Worm (Caenorhabditis elegans) whole organism, young adult: ENCODE data around the gene ZC190.2.

ENCODE experiments used
- B0336.3 ChIP-seq: fragments of 200-800 bp; sonication (Bioruptor generic); IDR thresholded peaks from 2 replicates; pipeline ENCODE4 v1.3.6; 2022; ENCODE audit warnings: missing genetic modification characterization, missing compliant biosample characterization
- F10E7.11 ChIP-seq: sonication (generic microtip); optimal IDR thresholded peaks from 2 replicates; lab custom pipeline; 2017; ENCODE audit warnings: mild to moderate bottlenecking, missing genetic modification characterization, moderate library complexity, missing compliant biosample characterization
- F57C9.4 ChIP-seq: sonication (generic microtip); optimal IDR thresholded peaks from 2 replicates; lab custom pipeline; 2017; ENCODE audit warnings: mild to moderate bottlenecking, missing genetic modification characterization, missing compliant biosample characterization
- Y56A3A.18 ChIP-seq: fragments of 200-800 bp; sonication (Bioruptor generic); IDR thresholded peaks from 2 replicates; pipeline ENCODE4 v1.3.6; 2022; ENCODE audit warnings: missing genetic modification reagents, missing genetic modification characterization, missing compliant biosample characterization
- Y79H2A.3 ChIP-seq: fragments of 200-800 bp; sonication (Bioruptor generic); conservative IDR thresholded peaks from 2 replicates; pipeline ENCODE4 v1.3.6; 2022; ENCODE audit warnings: missing genetic modification reagents, missing genetic modification characterization, missing compliant biosample characterization
- ama-1 ChIP-seq, 3 experiments: fragments of 150-350 bp in 1 of 3; sonication (generic microtip) in 2 of 3; optimal IDR thresholded peaks; 2 replicates each; lab custom pipeline; 2014 to 2018; ENCODE audit warnings: missing biosample characterization in 2 of 3, missing genetic modification characterization in 2 of 3, missing genetic modification reagents in 2 of 3
- attf-3 ChIP-seq: fragments of 200-800 bp; sonication (Bioruptor generic); conservative IDR thresholded peaks from 2 replicates; pipeline ENCODE4 v1.3.6; 2022; ENCODE audit warnings: missing genetic modification reagents, missing genetic modification characterization, missing compliant biosample characterization
- ccch-3 ChIP-seq: fragments of 200-800 bp; sonication (Bioruptor generic); optimal IDR thresholded peaks from 2 replicates; lab custom pipeline; 2018; ENCODE audit warnings: mild to moderate bottlenecking, missing genetic modification characterization, missing compliant biosample characterization
- ceh-100 ChIP-seq: fragments of 200-800 bp; sonication (Bioruptor generic); IDR thresholded peaks from 2 replicates; pipeline ENCODE4 v1.3.6; 2022; ENCODE audit warnings: missing genetic modification reagents, missing genetic modification characterization, missing compliant biosample characterization
- ceh-40 ChIP-seq: fragments of 200-800 bp; sonication (Bioruptor generic); IDR thresholded peaks from 2 replicates; pipeline ENCODE4 v1.3.6; 2022; ENCODE audit warnings: missing genetic modification characterization, missing compliant biosample characterization
- dox-1 ChIP-seq: fragments of 200-800 bp; sonication (Bioruptor generic); IDR thresholded peaks from 2 replicates; pipeline ENCODE4 v1.3.6; 2022; ENCODE audit warnings: missing genetic modification reagents, missing genetic modification characterization, missing compliant biosample characterization
- efl-1 ChIP-seq: fragments of 150-350 bp; optimal IDR thresholded peaks from 2 replicates; lab custom pipeline; 2014; ENCODE audit warnings: missing biosample characterization, missing genetic modification reagents, missing genetic modification characterization
- egl-44 ChIP-seq: fragments of 200-800 bp; sonication (Bioruptor generic); IDR thresholded peaks from 2 replicates; pipeline ENCODE4 v1.3.6; 2022; ENCODE audit warnings: missing genetic modification reagents, missing genetic modification characterization, missing compliant biosample characterization
- egrh-3 ChIP-seq: fragments of 200-800 bp; sonication (Bioruptor generic); IDR thresholded peaks from 2 replicates; pipeline ENCODE4 v1.3.6; 2022; ENCODE audit warnings: missing genetic modification reagents, missing genetic modification characterization, missing compliant biosample characterization
- ekl-4 ChIP-seq: fragments of 200-800 bp; sonication (Bioruptor generic); IDR thresholded peaks from 2 replicates; pipeline ENCODE4 v1.3.6; 2022; ENCODE audit warnings: missing genetic modification reagents, missing genetic modification characterization, missing compliant biosample characterization
- ets-4 ChIP-seq: fragments of 200-800 bp; sonication (Bioruptor generic); optimal IDR thresholded peaks from 2 replicates; lab custom pipeline; 2018; ENCODE audit warnings: mild to moderate bottlenecking, missing genetic modification characterization, missing compliant biosample characterization
- hlh-12 ChIP-seq: sonication (generic microtip); optimal IDR thresholded peaks from 2 replicates; lab custom pipeline; 2016; ENCODE audit warnings: missing genetic modification characterization, missing compliant biosample characterization
- lag-1 ChIP-seq: fragments of 200-800 bp; sonication (Bioruptor generic); IDR thresholded peaks from 2 replicates; pipeline ENCODE4 v1.3.6; 2022; ENCODE audit warnings: missing genetic modification reagents, missing genetic modification characterization, missing compliant biosample characterization
- let-607 ChIP-seq, 2 experiments: fragments of 200-800 bp in 1 of 2; sonication (Bioruptor generic) in 1 of 2; sonication (generic microtip) in 1 of 2; optimal IDR thresholded peaks; 2 replicates each; lab custom pipeline; 2016 to 2018; ENCODE audit warnings: mild to moderate bottlenecking in 2 of 2, missing compliant biosample characterization in 2 of 2, missing genetic modification characterization in 2 of 2, moderate library complexity in 2 of 2, missing genotype in 1 of 2
- lin-35 ChIP-seq, 3 experiments: fragments of 150-350 bp in 2 of 3; sonication (generic microtip) in 1 of 3; optimal IDR thresholded peaks; 2 replicates each; lab custom pipeline; 2014 to 2018; ENCODE audit warnings: missing biosample characterization in 3 of 3, missing genetic modification characterization in 3 of 3, missing genetic modification reagents in 3 of 3
- lin-40 ChIP-seq: sonication (generic microtip); optimal IDR thresholded peaks from 2 replicates; lab custom pipeline; 2016; ENCODE audit warnings: missing genetic modification characterization, mild to moderate bottlenecking, missing compliant biosample characterization, missing genotype, missing genetic modification reagents
- lin-54 ChIP-seq: fragments of 200-800 bp; sonication (Bioruptor generic); optimal IDR thresholded peaks from 2 replicates; lab custom pipeline; 2018; ENCODE audit warnings: mild to moderate bottlenecking, missing genetic modification characterization, missing compliant biosample characterization
- madf-10 ChIP-seq: sonication (generic microtip); optimal IDR thresholded peaks from 2 replicates; lab custom pipeline; 2016; ENCODE audit warnings: mild to moderate bottlenecking, missing genetic modification characterization, missing compliant biosample characterization
- nfyb-1 ChIP-seq: fragments of 200-800 bp; sonication (Bioruptor generic); IDR thresholded peaks from 2 replicates; pipeline ENCODE4 v1.3.6; 2022; ENCODE audit warnings: missing genetic modification reagents, missing genetic modification characterization, missing compliant biosample characterization
- nhr-120 ChIP-seq: fragments of 200-800 bp; sonication (Bioruptor generic); IDR thresholded peaks from 2 replicates; pipeline ENCODE4 v1.3.6; 2022; ENCODE audit warnings: missing genetic modification characterization, missing compliant biosample characterization
- nhr-90 ChIP-seq: sonication (generic microtip); optimal IDR thresholded peaks from 2 replicates; lab custom pipeline; 2016; ENCODE audit warnings: missing genotype, mild to moderate bottlenecking, missing genetic modification characterization, missing compliant biosample characterization
- rcor-1 ChIP-seq: fragments of 200-800 bp; sonication (Bioruptor generic); IDR thresholded peaks from 2 replicates; pipeline ENCODE4 v1.3.6; 2022; ENCODE audit warnings: missing genetic modification reagents, missing genetic modification characterization, missing compliant biosample characterization
- snpc-3.4 ChIP-seq: sonication (generic microtip); optimal IDR thresholded peaks from 2 replicates; lab custom pipeline; 2017; ENCODE audit warnings: missing genetic modification characterization, mild to moderate bottlenecking, missing compliant biosample characterization, antibody characterized with exemption, moderate library complexity, missing genotype, missing genetic modification reagents
- snpc-4 ChIP-seq, 5 experiments: fragments of 150-350 bp in 1 of 5; sonication (generic microtip) in 4 of 5; optimal IDR thresholded peaks; 2 replicates each; lab custom pipeline; 2014 to 2018; ENCODE audit warnings: missing genetic modification characterization in 5 of 5, missing biosample characterization in 3 of 5, antibody characterized with exemption in 2 of 5, mild to moderate bottlenecking in 2 of 5, missing compliant biosample characterization in 2 of 5, missing genotype in 2 of 5, moderate library complexity in 2 of 5, missing genetic modification reagents in 1 of 5
- tbp1 ChIP-seq: fragments of 200-800 bp; sonication (Bioruptor generic); optimal IDR thresholded peaks from 2 replicates; lab custom pipeline; 2018; ENCODE audit warnings: mild to moderate bottlenecking, missing genetic modification characterization, missing compliant biosample characterization
- tlf-1 ChIP-seq: fragments of 200-800 bp; sonication (Bioruptor generic); optimal IDR thresholded peaks from 2 replicates; lab custom pipeline; 2018; ENCODE audit warnings: mild to moderate bottlenecking, missing genetic modification characterization, missing compliant biosample characterization
- unc-130 ChIP-seq: sonication (generic microtip); optimal IDR thresholded peaks from 2 replicates; lab custom pipeline; 2016; ENCODE audit warnings: missing genetic modification reagents, missing genetic modification characterization, missing compliant biosample characterization
- zim-3 ChIP-seq: sonication (generic microtip); optimal IDR thresholded peaks from 2 replicates; lab custom pipeline; 2017; ENCODE audit warnings: mild to moderate bottlenecking, missing genetic modification characterization, moderate library complexity, missing compliant biosample characterization
- ztf-25 ChIP-seq: fragments of 200-800 bp; sonication (Bioruptor generic); IDR thresholded peaks from 2 replicates; pipeline ENCODE4 v1.3.6; 2022; ENCODE audit warnings: missing genetic modification reagents, missing genetic modification characterization, missing compliant biosample characterization
- ztf-6 ChIP-seq: fragments of 200-800 bp; sonication (Bioruptor generic); IDR thresholded peaks from 2 replicates; pipeline ENCODE4 v1.3.6; 2022; ENCODE audit warnings: missing genetic modification reagents, missing genetic modification characterization, missing compliant biosample characterization

The ZC190.2 gene

ce11 chrV:8651007-8651711 is 30.0 kb upstream of the ZC190.2 start (continued):
- TF ChIP-seq lin-54 (GFP tag; lab: Kevin White, UChicago) (no peak), lin-40 (tag; lab: Kevin White, UChicago) (peak; percentile 56), ceh-40 (GFP tag; lab: Robert Waterston, UW) (no peak), ekl-4 (GFP tag; lab: Robert Waterston, UW) (no peak), attf-3 (GFP tag; lab: Robert Waterston, UW) (no peak), rcor-1 (no peak), ztf-25 (GFP tag; lab: Robert Waterston, UW) (no peak), F10E7.11 (tag; lab: Kevin White, UChicago) (no peak), ceh-100 (no peak), F57C9.4 (tag; lab: Kevin White, UChicago) (no peak), madf-10 (tag; lab: Kevin White, UChicago) (peak; percentile 58), tbp1 (GFP tag; lab: Kevin White, UChicago) (peak; percentile 47), egrh-3 (no peak), ets-4 (GFP tag; lab: Kevin White, UChicago) (peak; percentile 97), nhr-90 (tag; lab: Kevin White, UChicago) (peak; percentile 76), B0336.3 (GFP tag; lab: Robert Waterston, UW) (peak; percentile 56; the same call in 1 of the 2 replicates), ztf-6 (GFP tag; lab: Robert Waterston, UW) (no peak), ccch-3 (GFP tag; lab: Kevin White, UChicago) (no peak), lag-1 (GFP tag; lab: Robert Waterston, UW) (no peak), ama-1 (optimal IDR thresholded peaks at IDR 0.05; lab: Kevin White, UChicago) (no peak), ama-1 (GFP tag; optimal IDR thresholded peaks at IDR 0.05; lab: Kevin White, UChicago) (no peak), snpc-4 (GFP tag; optimal IDR thresholded peaks at IDR 0.05; lab: Kevin White, UChicago) (no peak), snpc-4 (tag; optimal IDR thresholded peaks at IDR 0.05; lab: Kevin White, UChicago) (peak in 2 of 4 experiments; percentile 18 to 29), nhr-120 (GFP tag; lab: Robert Waterston, UW) (no peak), tlf-1 (GFP tag; lab: Kevin White, UChicago) (peak; percentile 58), snpc-3.4 (no peak), lin-35 (GFP tag; optimal IDR thresholded peaks at IDR 0.05; lab: Kevin White, UChicago) (no peak), dox-1 (GFP tag; lab: Robert Waterston, UW) (peak; percentile 75), Y79H2A.3 (GFP tag; lab: Robert Waterston, UW) (no peak), let-607 (tag; optimal IDR thresholded peaks at IDR 0.05; lab: Kevin White, UChicago) (peak; percentile 68 to 88), unc-130 (GFP tag; lab: Kevin White, UChicago) (no peak), nfyb-1 (GFP tag; lab: Robert Waterston, UW) (no peak), egl-44 (peak; percentile 60; the same call in 1 of the 2 replicates), zim-3 (no peak)

ce11 chrV:8652177-8652576 is 29.0 kb upstream of the ZC190.2 start:
- TF ChIP-seq hlh-12 (tag; lab: Kevin White, UChicago) (no peak), efl-1 (GFP tag; lab: Kevin White, UChicago) (no peak), Y56A3A.18 (GFP tag; lab: Robert Waterston, UW) (no peak)
